Worm (Caenorhabditis elegans): ENCODE data around the gene esyt-2.

The esyt-2 gene

ce11 chrIII:6230870-6231269, at the start of gene esyt-2:
Gene esyt-2 (minus strand): TSS chrIII:6230970.
- TF ChIP-seq ztf-11 (tag; optimal IDR thresholded peaks at IDR 0.05): no peak
- no peak for TF ChIP-seq sptf-1 (tag; optimal IDR thresholded peaks at IDR 0.05)
- TF ChIP-seq M03D4.4 (tag; optimal IDR thresholded peaks at IDR 0.05): no peak

DNA sequence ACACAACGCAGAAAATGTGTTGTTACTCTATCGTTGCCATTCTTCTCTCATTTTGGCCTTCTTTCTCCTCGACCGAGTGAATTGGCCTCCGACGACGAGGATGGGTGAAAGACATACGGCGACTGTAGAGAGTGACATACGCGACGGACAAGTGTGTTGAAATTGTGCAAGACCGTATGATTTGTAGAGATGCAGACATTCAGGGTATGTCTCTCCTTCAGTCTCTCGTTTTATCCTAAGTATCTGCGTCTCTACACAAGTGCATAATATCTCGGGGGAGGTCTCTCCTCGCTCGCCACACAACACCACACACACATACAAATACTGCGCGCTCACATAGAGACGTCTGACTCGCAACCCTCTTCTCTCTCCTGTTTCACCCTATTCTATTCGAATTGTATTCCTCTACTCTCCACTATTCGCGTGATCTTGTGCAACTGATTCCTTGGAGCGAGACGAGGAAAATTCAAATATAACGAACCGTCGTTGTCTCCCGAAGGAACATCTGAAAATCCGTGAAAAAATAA, 49.4 kb upstream of the esyt-2 start, which contains the start of gene hmg-1.2:
Gene hmg-1.2, plus strand, starts transcription at position 311 of the 527 bp plus-strand sequence.
- TF ChIP-seq lin-32 (GFP tag; optimal IDR thresholded peaks at IDR 0.05) (no peak), snpc-4 (tag; optimal IDR thresholded peaks at IDR 0.05) (no peak), drap-1 (GFP tag; optimal IDR thresholded peaks at IDR 0.05) (peak; percentile 59), unc-62 (GFP tag; optimal IDR thresholded peaks at IDR 0.05) (peak; percentile 92), nhr-76 (tag; optimal IDR thresholded peaks at IDR 0.05) (no peak), unc-120 (tag; optimal IDR thresholded peaks at IDR 0.05; ENCODE audit: poor library complexity, severe bottlenecking) (peak; percentile 82), sptf-1 (tag; optimal IDR thresholded peaks at IDR 0.05) (peak; percentile 62), M03D4.4 (tag; optimal IDR thresholded peaks at IDR 0.05) (no peak), nhr-28 (tag; optimal IDR thresholded peaks at IDR 0.05) (no peak), ces-1 (GFP tag; optimal IDR thresholded peaks at IDR 0.05) (peak; percentile 74), lin-13 (tag; optimal IDR thresholded peaks at IDR 0.05) (peak; percentile 67), tbx-8 (GFP tag; optimal IDR thresholded peaks at IDR 0.05) (no peak), hlh-1 (tag; optimal IDR thresholded peaks at IDR 0.05) (no peak), sem-2 (GFP tag; optimal IDR thresholded peaks at IDR 0.05) (no peak), ham-2 (GFP tag; optimal IDR thresholded peaks at IDR 0.05) (peak; percentile 11), flh-1 (GFP tag; optimal IDR thresholded peaks at IDR 0.05) (no peak), elt-1 (tag; optimal IDR thresholded peaks at IDR 0.05; ENCODE audit: borderline replicate concordance, insufficient read depth) (no peak), elt-3 (tag; optimal IDR thresholded peaks at IDR 0.05) (no peak), pha-4 (tag; optimal IDR thresholded peaks at IDR 0.05) (peak; percentile 0), nhr-237 (tag; optimal IDR thresholded peaks at IDR 0.05) (peak; percentile 56), mab-5 (tag; optimal IDR thresholded peaks at IDR 0.05) (no peak), cnd-1 (tag; optimal IDR thresholded peaks at IDR 0.05) (peak; percentile 73), blmp-1 (tag; optimal IDR thresholded peaks at IDR 0.05) (peak; percentile 13), ceh-83 (GFP tag; optimal IDR thresholded peaks at IDR 0.05) (no peak), bed-3 (GFP tag; optimal IDR thresholded peaks at IDR 0.05) (no peak), ceh-43 (GFP tag; optimal IDR thresholded peaks at IDR 0.05) (no peak), nhr-12 (tag; optimal IDR thresholded peaks at IDR 0.05) (no peak), lsy-2 (tag; optimal IDR thresholded peaks at IDR 0.05) (peak; percentile 68), mep-1 (tag; optimal IDR thresholded peaks at IDR 0.05) (no peak), unc-39 (tag; optimal IDR thresholded peaks at IDR 0.05) (peak; percentile 32), mls-2 (tag; optimal IDR thresholded peaks at IDR 0.05) (peak; percentile 65), ceh-39 (tag; optimal IDR thresholded peaks at IDR 0.05) (peak; percentile 4), ztf-11 (tag; optimal IDR thresholded peaks at IDR 0.05) (no peak), nhr-2 (tag; optimal IDR thresholded peaks at IDR 0.05) (no peak), zip-8 (tag; optimal IDR thresholded peaks at IDR 0.05) (no peak)

ce11 chrIII:6279453-6279852, 48.7 kb upstream of the esyt-2 start:
- TF ChIP-seq lin-13 (tag; optimal IDR thresholded peaks at IDR 0.05) (no peak), zip-8 (tag; optimal IDR thresholded peaks at IDR 0.05) (peak; percentile 72)

DNA sequence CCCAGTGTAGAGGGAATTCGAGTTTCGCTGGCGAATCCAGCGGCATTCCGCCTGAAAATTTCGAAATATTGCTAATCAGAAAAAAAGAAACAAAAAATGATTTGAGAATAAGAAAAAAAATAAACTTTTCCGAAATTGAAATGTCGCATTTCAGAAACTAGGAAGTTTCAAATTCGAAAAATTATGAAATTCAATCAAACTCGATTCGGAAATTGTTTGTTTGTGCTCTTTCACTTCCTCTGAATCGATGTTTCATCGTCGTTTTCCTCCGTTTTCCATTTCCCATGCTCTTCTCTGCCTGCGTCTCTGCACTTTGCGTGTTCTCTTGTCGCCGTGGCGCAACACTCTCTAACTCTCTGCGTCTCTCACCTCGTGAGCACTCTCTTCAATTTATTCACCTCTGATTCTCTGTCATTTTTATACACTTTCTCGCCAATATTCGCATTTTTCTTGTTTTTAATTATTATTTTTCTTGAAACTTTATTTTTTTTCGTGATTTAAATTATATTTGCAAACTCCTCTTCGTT, 47.6 kb upstream of the esyt-2 start, which contains the start of gene C18F10.7:
Gene C18F10.7, minus strand, starts transcription at position 51 of the 527 bp plus-strand sequence.
- TF ChIP-seq nhr-12 (tag; optimal IDR thresholded peaks at IDR 0.05) (no peak), sem-2 (GFP tag; optimal IDR thresholded peaks at IDR 0.05) (no peak), elt-3 (tag; optimal IDR thresholded peaks at IDR 0.05) (no peak), tbx-8 (GFP tag; optimal IDR thresholded peaks at IDR 0.05) (no peak), nhr-28 (tag; optimal IDR thresholded peaks at IDR 0.05) (no peak), blmp-1 (tag; optimal IDR thresholded peaks at IDR 0.05) (no peak), unc-62 (GFP tag; optimal IDR thresholded peaks at IDR 0.05) (no peak), unc-120 (tag; optimal IDR thresholded peaks at IDR 0.05; ENCODE audit: poor library complexity, severe bottlenecking) (no peak), ceh-43 (GFP tag; optimal IDR thresholded peaks at IDR 0.05) (no peak), zip-8 (tag; optimal IDR thresholded peaks at IDR 0.05) (no peak), lin-13 (tag; optimal IDR thresholded peaks at IDR 0.05) (peak; percentile 21), hlh-1 (tag; optimal IDR thresholded peaks at IDR 0.05) (no peak), nhr-2 (tag; optimal IDR thresholded peaks at IDR 0.05) (no peak), pha-4 (tag; optimal IDR thresholded peaks at IDR 0.05) (peak; percentile 48), bed-3 (GFP tag; optimal IDR thresholded peaks at IDR 0.05) (no peak), mep-1 (tag; optimal IDR thresholded peaks at IDR 0.05) (peak; percentile 45), ceh-39 (tag; optimal IDR thresholded peaks at IDR 0.05) (no peak), ces-1 (GFP tag; optimal IDR thresholded peaks at IDR 0.05) (peak; percentile 51)
